Worm (Caenorhabditis elegans) whole organism, late embryonic: ENCODE data around the gene Y7A5A.20.

Source experiments
- K02D7.2 ChIP-seq: sonication (generic microtip); optimal IDR thresholded peaks from 2 replicates; lab custom pipeline; 2017; ENCODE audit warnings: mild to moderate bottlenecking, missing genetic modification characterization, missing compliant biosample characterization
- K09A11.1 ChIP-seq: sonication (generic microtip); optimal IDR thresholded peaks from 2 replicates; lab custom pipeline; 2017; ENCODE audit warnings: antibody characterized with exemption, mild to moderate bottlenecking, missing genetic modification characterization, missing compliant biosample characterization; ENCODE audit not compliant: insufficient read depth
- T23F11.4 ChIP-seq: fragments of 200-800 bp; sonication (Bioruptor generic); optimal IDR thresholded peaks from 2 replicates; lab custom pipeline; 2018; ENCODE audit warnings: mild to moderate bottlenecking, missing genetic modification characterization, missing compliant biosample characterization
- Y22D7AL.16 ChIP-seq: sonication (generic microtip); optimal IDR thresholded peaks from 2 replicates; lab custom pipeline; 2016; ENCODE audit warnings: missing genetic modification characterization, missing compliant biosample characterization
- ceh-14 ChIP-seq: sonication (generic microtip); optimal IDR thresholded peaks from 2 replicates; lab custom pipeline; 2016; ENCODE audit warnings: missing genotype, missing genetic modification characterization, missing compliant biosample characterization
- ceh-19 ChIP-seq: fragments of 200-800 bp; sonication (Bioruptor generic); optimal IDR thresholded peaks from 2 replicates; lab custom pipeline; 2018; ENCODE audit warnings: mild to moderate bottlenecking, missing genetic modification characterization, missing compliant biosample characterization
- ceh-2 ChIP-seq: sonication (generic microtip); optimal IDR thresholded peaks from 2 replicates; lab custom pipeline; 2016; ENCODE audit warnings: missing genotype, missing genetic modification characterization, missing compliant biosample characterization
- ceh-34 ChIP-seq: sonication (generic microtip); optimal IDR thresholded peaks from 2 replicates; lab custom pipeline; 2016; ENCODE audit warnings: mild to moderate bottlenecking, missing genetic modification characterization, missing compliant biosample characterization
- ceh-45 ChIP-seq: fragments of 200-800 bp; sonication (Bioruptor generic); IDR thresholded peaks from 2 replicates; pipeline ENCODE4 v1.3.6; 2022; ENCODE audit warnings: missing genetic modification reagents, missing genetic modification characterization, missing compliant biosample characterization
- ceh-48 ChIP-seq: sonication (generic microtip); optimal IDR thresholded peaks from 2 replicates; lab custom pipeline; 2016; ENCODE audit warnings: missing genetic modification characterization, inconsistent platforms, missing compliant biosample characterization
- ceh-6 ChIP-seq: fragments of 200-800 bp; sonication (Bioruptor generic); optimal IDR thresholded peaks from 2 replicates; lab custom pipeline; 2018; ENCODE audit warnings: mild to moderate bottlenecking, missing genetic modification characterization, missing compliant biosample characterization
- che-1 ChIP-seq: sonication (generic microtip); optimal IDR thresholded peaks from 2 replicates; lab custom pipeline; 2016; ENCODE audit warnings: mild to moderate bottlenecking, missing genetic modification characterization, missing compliant biosample characterization
- elt-2 ChIP-seq: sonication (generic microtip); optimal IDR thresholded peaks from 2 replicates; lab custom pipeline; 2016; ENCODE audit warnings: missing genetic modification reagents, missing genetic modification characterization, missing compliant biosample characterization
- fkh-10 ChIP-seq: fragments of 150-350 bp; optimal IDR thresholded peaks from 2 replicates; lab custom pipeline; 2014; ENCODE audit warnings: missing biosample characterization, missing genetic modification reagents, missing genetic modification characterization
- hlh-13 ChIP-seq: fragments of 200-800 bp; sonication (Bioruptor generic); optimal IDR thresholded peaks from 2 replicates; lab custom pipeline; 2018; ENCODE audit warnings: mild to moderate bottlenecking, missing genetic modification characterization, missing compliant biosample characterization
- hlh-30 ChIP-seq: sonication (generic microtip); optimal IDR thresholded peaks from 2 replicates; lab custom pipeline; 2017; ENCODE audit warnings: antibody characterized with exemption, missing genetic modification characterization, missing compliant biosample characterization; ENCODE audit not compliant: insufficient read depth
- hlh-8 ChIP-seq: sonication (generic microtip); optimal IDR thresholded peaks from 2 replicates; lab custom pipeline; 2016; ENCODE audit warnings: missing genotype, missing genetic modification characterization, missing compliant biosample characterization
- nfya-1 ChIP-seq: sonication (generic microtip); optimal IDR thresholded peaks from 2 replicates; lab custom pipeline; 2017; ENCODE audit warnings: missing genetic modification characterization, mild to moderate bottlenecking, missing compliant biosample characterization, antibody characterized with exemption, moderate library complexity
- nhr-232 ChIP-seq: sonication (generic microtip); optimal IDR thresholded peaks from 2 replicates; lab custom pipeline; 2016; ENCODE audit warnings: missing genetic modification characterization, missing compliant biosample characterization
- npax-4 ChIP-seq: sonication (generic microtip); optimal IDR thresholded peaks from 2 replicates; lab custom pipeline; 2016; ENCODE audit warnings: missing genetic modification characterization, missing compliant biosample characterization
- pha-2 ChIP-seq: sonication (generic microtip); optimal IDR thresholded peaks from 2 replicates; lab custom pipeline; 2017; ENCODE audit warnings: mild to moderate bottlenecking, missing genetic modification characterization, missing compliant biosample characterization
- sox-2 ChIP-seq: fragments of 200-800 bp; sonication (Bioruptor generic); IDR thresholded peaks from 2 replicates; pipeline ENCODE4 v1.3.6; 2022; ENCODE audit warnings: missing genetic modification reagents, missing genetic modification characterization, missing compliant biosample characterization
- ttx-3 ChIP-seq: sonication (generic microtip); optimal IDR thresholded peaks from 2 replicates; lab custom pipeline; 2016; ENCODE audit warnings: missing genetic modification reagents, missing genetic modification characterization, missing compliant biosample characterization
- unc-3 ChIP-seq, 2 experiments: fragments of 200-800 bp in 1 of 2; sonication (Bioruptor generic) in 1 of 2; sonication (generic microtip) in 1 of 2; conservative IDR thresholded peaks in 1 of 2; optimal IDR thresholded peaks in 1 of 2; 2 replicates each; pipeline versions ENCODE4 v1.3.6 to Lab custom; 2016 to 2022; ENCODE audit warnings: missing compliant biosample characterization in 2 of 2, missing genetic modification characterization in 2 of 2, missing genetic modification reagents in 1 of 2
- ztf-16 ChIP-seq: sonication (generic microtip); optimal IDR thresholded peaks from 2 replicates; lab custom pipeline; 2017; ENCODE audit warnings: missing genetic modification characterization, missing compliant biosample characterization

Y7A5A.20 gene

ce11 chrX:15869589-15869988 is 41.4 kb downstream of the Y7A5A.20 start:
- no peak for TF ChIP-seq ceh-45 (GFP tag; lab: Robert Waterston, UW)
- TF ChIP-seq ceh-48 (tag; lab: Kevin White, UChicago), result no peak
- no peak for TF ChIP-seq pha-2 (tag; lab: Kevin White, UChicago)
- TF ChIP-seq ztf-16, result no peak
- no peak for TF ChIP-seq Y22D7AL.16 (tag; lab: Kevin White, UChicago)
- TF ChIP-seq nhr-232 (tag; lab: Kevin White, UChicago), result no peak
- TF ChIP-seq T23F11.4 (GFP tag; lab: Kevin White, UChicago), result no peak
- no peak for TF ChIP-seq elt-2 (tag; lab: Kevin White, UChicago)
- no peak for TF ChIP-seq unc-3 (GFP tag; conservative IDR thresholded peaks at IDR 0.05; lab: Robert Waterston, UW)
- TF ChIP-seq unc-3 (tag; optimal IDR thresholded peaks at IDR 0.05; lab: Kevin White, UChicago), result no peak
- TF ChIP-seq hlh-8 (tag; lab: Kevin White, UChicago), result no peak

ce11 chrX:15876936-15877335 is 48.8 kb downstream of the Y7A5A.20 start:
- TF ChIP-seq nfya-1 (tag; lab: Kevin White, UChicago) (no peak), ceh-19 (peak; percentile 21), hlh-30 (tag; lab: Kevin White, UChicago) (no peak), K09A11.1 (no peak), ceh-6 (GFP tag; lab: Kevin White, UChicago) (peak; percentile 29), K02D7.2 (tag; lab: Kevin White, UChicago) (no peak), fkh-10 (GFP tag; lab: Kevin White, UChicago) (no peak), T23F11.4 (GFP tag; lab: Kevin White, UChicago) (peak; percentile 10), npax-4 (tag; lab: Kevin White, UChicago) (no peak), hlh-13 (GFP tag; lab: Kevin White, UChicago) (no peak), ceh-34 (tag; lab: Kevin White, UChicago) (no peak), ttx-3 (no peak), ceh-14 (tag; lab: Kevin White, UChicago) (no peak), ceh-2 (no peak), che-1 (tag; lab: Kevin White, UChicago) (peak; percentile 29)

ce11 chrX:15878785-15879184 is 50.6 kb downstream of the Y7A5A.20 start, which contains the start of gene gmeb-2:
Gene gmeb-2, plus strand, starts transcription at chrX:15879085.
- TF ChIP-seq sox-2 (GFP tag; lab: Robert Waterston, UW), result no peak
- TF ChIP-seq ceh-45 (GFP tag; lab: Robert Waterston, UW), result no peak
